Fruit fly (Drosophila melanogaster) whole organism: ENCODE results near the gene His3.3B.

ENCODE experiments used
- CG8478 ChIP-seq: fragments of >200 bp; optimal IDR thresholded peaks from 2 replicates; lab custom pipeline; 2018; ENCODE audit warnings: inconsistent platforms
- Dll ChIP-seq: fragments of >200 bp; optimal IDR thresholded peaks from 2 replicates; lab custom pipeline; 2017
- psq ChIP-seq: fragments of >200 bp; optimal IDR thresholded peaks from 2 replicates; lab custom pipeline; 2017

- no peak for TF ChIP-seq psq (lab: Kevin White, UChicago)
- TF ChIP-seq Dll (lab: Kevin White, UChicago): no peak
- no peak for TF ChIP-seq CG8478
Observed at dm6 chrX:9110155-9110909, 46.1 kb downstream of the His3.3B start.
